Worm (Caenorhabditis elegans): ENCODE measurements around the gene atg-16.2.

DNA sequence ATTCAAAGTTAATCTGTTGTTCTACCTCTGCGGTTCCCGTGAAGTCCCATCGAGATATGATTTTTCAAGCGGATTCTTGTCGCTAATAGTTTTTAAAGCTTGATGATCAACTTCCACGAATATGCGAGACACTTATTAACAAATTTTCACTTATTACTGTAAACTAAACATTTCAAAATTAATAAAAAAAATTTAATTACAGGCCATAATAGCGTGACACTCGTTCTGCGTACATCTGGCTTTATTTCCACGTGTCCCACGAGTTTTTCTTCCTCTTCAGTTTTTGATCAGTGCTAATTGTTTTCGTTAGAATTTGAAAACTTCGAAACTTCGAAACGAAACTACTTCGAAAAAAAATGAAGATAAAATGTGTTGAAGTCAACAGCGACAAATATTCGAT is 51.5 kb downstream of the atg-16.2 start, which contains the start of gene btb-2:
- TF ChIP-seq ama-1 (optimal IDR thresholded peaks at IDR 0.05) (no peak), hnd-1 (tag; optimal IDR thresholded peaks at IDR 0.05) (no peak), hmbx-1 (tag; optimal IDR thresholded peaks at IDR 0.05) (no peak), B0310.2 (tag; optimal IDR thresholded peaks at IDR 0.05) (no peak), flt-1 (GFP tag; IDR thresholded peaks at IDR 0.05) (no peak), hmg-4 (GFP tag; optimal IDR thresholded peaks at IDR 0.05) (no peak)

Data from whole organism, early embryonic.